Fruit fly (Drosophila melanogaster) whole organism, wandering third instar larva: ENCODE measurements around the gene CG14995.

ENCODE experiments used
- CrebA ChIP-seq: fragments of 200-800 bp; sonication (Bioruptor generic); optimal IDR thresholded peaks from 2 replicates; lab custom pipeline; 2016; ENCODE audit warnings: missing biosample characterization, mild to moderate bottlenecking, missing genetic modification characterization, borderline replicate concordance
- Dfd ChIP-seq: fragments of >200 bp; optimal IDR thresholded peaks from 2 replicates; lab custom pipeline; 2017; ENCODE audit warnings: missing biosample characterization, missing genetic modification characterization
- Hr78 ChIP-seq: fragments of >200 bp; optimal IDR thresholded peaks from 2 replicates; lab custom pipeline; 2017; ENCODE audit warnings: missing biosample characterization, missing genetic modification characterization
- Myc ChIP-seq: fragments of >200 bp; optimal IDR thresholded peaks from 2 replicates; lab custom pipeline; 2017
- Sp1 ChIP-seq: fragments of 200-800 bp; sonication (Bioruptor generic); optimal IDR thresholded peaks from 3 replicates; lab custom pipeline; 2019; ENCODE audit warnings: missing biosample characterization, mild to moderate bottlenecking, missing genetic modification characterization, moderate library complexity
- br ChIP-seq: fragments of 200-800 bp; sonication (Bioruptor generic); optimal IDR thresholded peaks from 2 replicates; lab custom pipeline; 2016; ENCODE audit warnings: missing biosample characterization, missing genetic modification characterization
- dl ChIP-seq, 2 experiments: fragments of 175-275, 200-275 bp in 1 of 2; fragments of 200-275 bp in 1 of 2; sonication (Bioruptor generic); optimal IDR thresholded peaks; lab custom pipeline; 2018; ENCODE audit warnings: mild to moderate bottlenecking in 2 of 2, missing biosample characterization in 2 of 2, missing genetic modification characterization in 2 of 2, moderate library complexity in 2 of 2; ENCODE audit not compliant: partially characterized antibody in 2 of 2, insufficient read depth in 1 of 2
- dmrt93B ChIP-seq: fragments of 200-800 bp; sonication (Bioruptor generic); optimal IDR thresholded peaks from 2 replicates; lab custom pipeline; 2018; ENCODE audit warnings: missing biosample characterization, mild to moderate bottlenecking, missing genetic modification characterization
- fru ChIP-seq: fragments of 200-800 bp; sonication (Bioruptor generic); optimal IDR thresholded peaks from 3 replicates; lab custom pipeline; 2016; ENCODE audit warnings: missing biosample characterization, mild to moderate bottlenecking, missing genetic modification characterization
- h ChIP-seq: fragments of 200-800 bp; sonication (Bioruptor generic); optimal IDR thresholded peaks from 3 replicates; lab custom pipeline; 2016; ENCODE audit warnings: missing biosample characterization, mild to moderate bottlenecking, missing genetic modification characterization
- pan ChIP-seq: fragments of >200 bp; optimal IDR thresholded peaks from 2 replicates; lab custom pipeline; 2017
- tai ChIP-seq: sonication (Bioruptor generic); optimal IDR thresholded peaks from 2 replicates; lab custom pipeline; 2016; ENCODE audit warnings: missing biosample characterization, missing genetic modification characterization
- usp ChIP-seq: fragments of >200 bp; optimal IDR thresholded peaks from 2 replicates; lab custom pipeline; 2017; ENCODE audit warnings: missing biosample characterization, missing genetic modification characterization

DNA sequence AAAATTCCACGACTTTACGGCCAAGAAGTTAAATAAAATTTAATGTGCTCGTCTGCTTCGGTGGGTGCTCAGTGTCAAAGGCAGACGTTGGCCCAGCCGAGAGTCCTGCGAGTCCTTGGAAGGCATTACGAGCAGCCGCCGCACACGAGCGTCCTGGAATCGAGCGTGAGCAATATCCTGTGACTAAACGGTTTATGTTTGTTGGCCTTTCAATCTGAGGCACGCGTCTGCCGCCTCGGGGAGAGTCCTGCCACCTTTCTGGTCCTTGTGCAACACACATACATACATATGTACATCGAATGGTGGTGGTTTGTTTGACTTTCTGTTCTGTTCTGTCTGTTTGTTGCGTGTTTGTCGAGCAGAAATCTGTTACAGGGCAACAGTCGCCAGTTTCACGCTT is 19.6 kb downstream of the CG14995 start:
- TF ChIP-seq Dfd (GFP tag; lab: Kevin White, UChicago), result no peak
- TF ChIP-seq h (GFP tag; lab: Kevin White, UChicago), result no peak
- TF ChIP-seq tai (GFP tag; lab: Kevin White, UChicago), result no peak
- TF ChIP-seq fru (GFP tag; lab: Kevin White, UChicago), result no peak
- TF ChIP-seq Hr78 (GFP tag; lab: Kevin White, UChicago), result no peak
- TF ChIP-seq br (GFP tag; lab: Kevin White, UChicago), result no peak
- no peak for TF ChIP-seq Myc (lab: Kevin White, UChicago)
- no peak for TF ChIP-seq pan (lab: Kevin White, UChicago)
- TF ChIP-seq Sp1 (GFP tag; lab: Kevin White, UChicago), result no peak
- TF ChIP-seq dmrt93B (GFP tag; lab: Kevin White, UChicago), result no peak
- no peak for TF ChIP-seq dl (GFP tag; optimal IDR thresholded peaks at IDR 0.05; lab: Kevin White, UChicago; ENCODE audit: insufficient read depth in 1 of 2, partially characterized antibody in 2 of 2)
- no peak for TF ChIP-seq usp (GFP tag; lab: Kevin White, UChicago)
- TF ChIP-seq CrebA (GFP tag; lab: Kevin White, UChicago), result no peak
